Worm (Caenorhabditis elegans): ENCODE data around the gene oig-8.

oig-8 gene

ce11 chrII:6649026-6649425 is at the start of gene oig-8:
oig-8 (minus strand) TSS chrII:6649126.
- TF ChIP-seq unc-62 (GFP tag; optimal IDR thresholded peaks at IDR 0.05) = no peak
- no peak for TF ChIP-seq pha-4 (tag; optimal IDR thresholded peaks at IDR 0.05)
- no peak for TF ChIP-seq zip-8 (tag; optimal IDR thresholded peaks at IDR 0.05)
- TF ChIP-seq mep-1 (tag; optimal IDR thresholded peaks at IDR 0.05) = no peak
- no peak for TF ChIP-seq flh-1 (GFP tag; optimal IDR thresholded peaks at IDR 0.05)
- no peak for TF ChIP-seq ceh-83 (GFP tag; optimal IDR thresholded peaks at IDR 0.05)
- no peak for TF ChIP-seq bed-3 (GFP tag; optimal IDR thresholded peaks at IDR 0.05)
- TF ChIP-seq tbx-8 (GFP tag; optimal IDR thresholded peaks at IDR 0.05) = no peak
- no peak for TF ChIP-seq ceh-39 (tag; optimal IDR thresholded peaks at IDR 0.05)
- no peak for TF ChIP-seq hlh-1 (tag; optimal IDR thresholded peaks at IDR 0.05)
- TF ChIP-seq mls-2 (tag; optimal IDR thresholded peaks at IDR 0.05) = no peak
- no peak for TF ChIP-seq ces-1 (GFP tag; optimal IDR thresholded peaks at IDR 0.05)
- no peak for TF ChIP-seq ham-2 (GFP tag; optimal IDR thresholded peaks at IDR 0.05)
- no peak for TF ChIP-seq elt-3 (tag; optimal IDR thresholded peaks at IDR 0.05)
- no peak for TF ChIP-seq nhr-12 (tag; optimal IDR thresholded peaks at IDR 0.05)
- TF ChIP-seq drap-1 (GFP tag; optimal IDR thresholded peaks at IDR 0.05) = no peak
- TF ChIP-seq unc-120 (tag; optimal IDR thresholded peaks at IDR 0.05; ENCODE audit: poor library complexity, severe bottlenecking) = no peak
- TF ChIP-seq ztf-11 (tag; optimal IDR thresholded peaks at IDR 0.05) = no peak

- TF ChIP-seq ces-1 (GFP tag; optimal IDR thresholded peaks at IDR 0.05) (no peak), zip-8 (tag; optimal IDR thresholded peaks at IDR 0.05) (no peak), unc-120 (tag; optimal IDR thresholded peaks at IDR 0.05; ENCODE audit: poor library complexity, severe bottlenecking) (no peak), sptf-1 (tag; optimal IDR thresholded peaks at IDR 0.05) (no peak), ceh-43 (GFP tag; optimal IDR thresholded peaks at IDR 0.05) (no peak), nhr-237 (tag; optimal IDR thresholded peaks at IDR 0.05) (no peak)
These were observed 46.5 kb upstream of the oig-8 start, which contains the start of gene C18H9.5 for ce11 chrII:6695388-6695787. C18H9.5 (minus strand) TSS chrII:6695566.

- no peak for TF ChIP-seq lsy-2 (tag; optimal IDR thresholded peaks at IDR 0.05)
- TF ChIP-seq zip-8 (tag; optimal IDR thresholded peaks at IDR 0.05) = no peak
- no peak for TF ChIP-seq mls-2 (tag; optimal IDR thresholded peaks at IDR 0.05)
- no peak for TF ChIP-seq blmp-1 (tag; optimal IDR thresholded peaks at IDR 0.05)
- no peak for TF ChIP-seq nhr-28 (tag; optimal IDR thresholded peaks at IDR 0.05)
- TF ChIP-seq hlh-1 (tag; optimal IDR thresholded peaks at IDR 0.05) = no peak
- no peak for TF ChIP-seq nhr-12 (tag; optimal IDR thresholded peaks at IDR 0.05)
- TF ChIP-seq mep-1 (tag; optimal IDR thresholded peaks at IDR 0.05) = no peak
- TF ChIP-seq nhr-76 (tag; optimal IDR thresholded peaks at IDR 0.05) = no peak
- TF ChIP-seq bed-3 (GFP tag; optimal IDR thresholded peaks at IDR 0.05) = no peak
- no peak for TF ChIP-seq sem-2 (GFP tag; optimal IDR thresholded peaks at IDR 0.05)
- no peak for TF ChIP-seq nhr-2 (tag; optimal IDR thresholded peaks at IDR 0.05)
- TF ChIP-seq lin-32 (GFP tag; optimal IDR thresholded peaks at IDR 0.05) = no peak
- TF ChIP-seq ceh-83 (GFP tag; optimal IDR thresholded peaks at IDR 0.05) = no peak
- no peak for TF ChIP-seq cnd-1 (tag; optimal IDR thresholded peaks at IDR 0.05)
- no peak for TF ChIP-seq flh-1 (GFP tag; optimal IDR thresholded peaks at IDR 0.05)
- no peak for TF ChIP-seq snpc-4 (tag; optimal IDR thresholded peaks at IDR 0.05)
These were observed 40.2 kb upstream of the oig-8 start for ce11 chrII:6689088-6689487.

ce11 chrII:6685964-6686363 is 37.0 kb upstream of the oig-8 start:
- TF ChIP-seq bed-3 (GFP tag; optimal IDR thresholded peaks at IDR 0.05) (no peak), lin-32 (GFP tag; optimal IDR thresholded peaks at IDR 0.05) (no peak), nhr-28 (tag; optimal IDR thresholded peaks at IDR 0.05) (no peak), hlh-1 (tag; optimal IDR thresholded peaks at IDR 0.05) (no peak), unc-62 (GFP tag; optimal IDR thresholded peaks at IDR 0.05) (no peak), ceh-43 (GFP tag; optimal IDR thresholded peaks at IDR 0.05) (no peak), lin-13 (tag; optimal IDR thresholded peaks at IDR 0.05) (no peak), mls-2 (tag; optimal IDR thresholded peaks at IDR 0.05) (no peak), lsy-2 (tag; optimal IDR thresholded peaks at IDR 0.05) (no peak), elt-1 (tag; optimal IDR thresholded peaks at IDR 0.05; ENCODE audit: borderline replicate concordance, insufficient read depth) (no peak), M03D4.4 (tag; optimal IDR thresholded peaks at IDR 0.05) (no peak), blmp-1 (tag; optimal IDR thresholded peaks at IDR 0.05) (no peak), ces-1 (GFP tag; optimal IDR thresholded peaks at IDR 0.05) (no peak), nhr-2 (tag; optimal IDR thresholded peaks at IDR 0.05) (no peak)
